Worm (Caenorhabditis elegans) whole organism, L2 larva: ENCODE measurements around the gene ufl-1.

Experiments
- blmp-1 ChIP-seq: sonication (generic microtip); optimal IDR thresholded peaks from 2 replicates; lab custom pipeline; 2017; ENCODE audit warnings: missing genetic modification characterization, mild to moderate bottlenecking, missing compliant biosample characterization, antibody characterized with exemption, moderate library complexity; ENCODE audit not compliant: insufficient read depth
- ceh-16 ChIP-seq: fragments of 150-350 bp; optimal IDR thresholded peaks from 2 replicates; lab custom pipeline; 2014; ENCODE audit warnings: missing biosample characterization, missing genetic modification characterization
- elt-1 ChIP-seq: fragments of 150-350 bp; optimal IDR thresholded peaks from 2 replicates; lab custom pipeline; 2014; ENCODE audit warnings: missing biosample characterization, missing genetic modification characterization
- lsy-2 ChIP-seq, 2 experiments: fragments of 150-350 bp in 1 of 2; sonication (generic microtip) in 1 of 2; optimal IDR thresholded peaks; 2 replicates each; lab custom pipeline; 2014 to 2017; ENCODE audit warnings: missing biosample characterization in 2 of 2, missing genetic modification characterization in 2 of 2
- nhr-10 ChIP-seq: sonication (generic microtip); optimal IDR thresholded peaks from 2 replicates; lab custom pipeline; 2017; ENCODE audit warnings: missing biosample characterization, missing genetic modification characterization
- unc-62 ChIP-seq: fragments of 150-350 bp; optimal IDR thresholded peaks from 2 replicates; lab custom pipeline; 2014; ENCODE audit warnings: missing biosample characterization, missing genetic modification reagents, missing genetic modification characterization

ce11 chrIV:7081214-7081613 is 44.6 kb upstream of the ufl-1 start, which contains the start of gene Y43B11AR.1:
- TF ChIP-seq elt-1 (no peak), blmp-1 (tag; lab: Kevin White, UChicago) (no peak), nhr-10 (tag; lab: Kevin White, UChicago) (no peak), ceh-16 (tag; lab: Kevin White, UChicago) (no peak), unc-62 (no peak), lsy-2 (tag; optimal IDR thresholded peaks at IDR 0.05; lab: Kevin White, UChicago) (no peak)
